Fruit fly (Drosophila melanogaster) whole organism, embryonic: ENCODE data around the gene osi.
A peak's percentile ranks its signal among the peaks of the same experiment; 100 is the strongest.

Source experiments
- Blimp-1 ChIP-seq: fragments of 200-800 bp; sonication (Bioruptor generic); optimal IDR thresholded peaks from 3 replicates; lab custom pipeline; 2018; ENCODE audit warnings: missing biosample characterization, missing genetic modification characterization, mild to moderate bottlenecking, moderate library complexity, missing genetic modification reagents
- CG10147 ChIP-seq: fragments of 200-800 bp; sonication (Bioruptor generic); optimal IDR thresholded peaks from 2 replicates; lab custom pipeline; 2019; ENCODE audit warnings: missing biosample characterization, mild to moderate bottlenecking, missing genetic modification characterization, moderate library complexity
- CG10274 ChIP-seq: fragments of 200-800 bp; sonication (Bioruptor generic); optimal IDR thresholded peaks from 3 replicates; lab custom pipeline; 2017; ENCODE audit warnings: missing biosample characterization, mild to moderate bottlenecking, missing genetic modification characterization
- CG11504 ChIP-seq: fragments of 200-800 bp; sonication (Bioruptor generic); optimal IDR thresholded peaks from 3 replicates; lab custom pipeline; 2019; ENCODE audit warnings: missing biosample characterization, mild to moderate bottlenecking, missing genetic modification characterization, moderate library complexity
- CG14050 ChIP-seq: fragments of 200-800 bp; sonication (Bioruptor generic); IDR thresholded peaks from 3 replicates; pipeline ENCODE4 v1.3.6; 2022; ENCODE audit warnings: missing biosample characterization, missing genetic modification characterization
- CG14710 ChIP-seq: fragments of 200-800 bp; sonication (Bioruptor generic); optimal IDR thresholded peaks from 3 replicates; lab custom pipeline; 2019; ENCODE audit warnings: missing biosample characterization, mild to moderate bottlenecking, missing genetic modification characterization, moderate library complexity
- CG15269 ChIP-seq: fragments of 200-800 bp; sonication (Bioruptor generic); optimal IDR thresholded peaks from 2 replicates; lab custom pipeline; 2018; ENCODE audit warnings: missing biosample characterization, mild to moderate bottlenecking, missing genetic modification characterization, moderate library complexity
- CG15601 ChIP-seq: fragments of 200-800 bp; sonication (Bioruptor generic); optimal IDR thresholded peaks from 3 replicates; lab custom pipeline; 2019; ENCODE audit warnings: missing biosample characterization, mild to moderate bottlenecking, missing genetic modification characterization, moderate library complexity
- CG2712 ChIP-seq: fragments of 200-800 bp; optimal IDR thresholded peaks from 3 replicates; lab custom pipeline; 2019; ENCODE audit warnings: missing biosample characterization, mild to moderate bottlenecking, missing genetic modification characterization, moderate library complexity
- CG2889 ChIP-seq: fragments of 200-800 bp; sonication (Bioruptor generic); IDR thresholded peaks from 3 replicates; pipeline ENCODE4 v1.3.6; 2022; ENCODE audit warnings: missing biosample characterization, missing genetic modification characterization
- CG30020 ChIP-seq: fragments of 200-800 bp; optimal IDR thresholded peaks from 2 replicates; lab custom pipeline; 2019; ENCODE audit warnings: missing biosample characterization, mild to moderate bottlenecking, missing genetic modification characterization, moderate library complexity
- CG31441 ChIP-seq: fragments of 200-800 bp; sonication (Bioruptor generic); IDR thresholded peaks from 2 replicates; pipeline ENCODE4 v1.3.6; 2022; ENCODE audit warnings: missing biosample characterization, missing genetic modification characterization
- CG3847 ChIP-seq: fragments of 200-800 bp; sonication (Bioruptor generic); IDR thresholded peaks from 2 replicates; pipeline ENCODE4 v1.3.6; 2022; ENCODE audit warnings: missing biosample characterization, missing genetic modification characterization
- CG3995 ChIP-seq: fragments of 200-800 bp; sonication (Bioruptor generic); optimal IDR thresholded peaks from 3 replicates; lab custom pipeline; 2016; ENCODE audit warnings: missing biosample characterization, missing genetic modification characterization
- CG7839 ChIP-seq: fragments of 200-800 bp; sonication (Bioruptor generic); optimal IDR thresholded peaks from 3 replicates; lab custom pipeline; 2018; ENCODE audit warnings: missing biosample characterization, mild to moderate bottlenecking, missing genetic modification characterization, moderate library complexity
- CG8388 ChIP-seq: fragments of 200-800 bp; sonication (Bioruptor generic); optimal IDR thresholded peaks from 2 replicates; lab custom pipeline; 2019; ENCODE audit warnings: missing biosample characterization, mild to moderate bottlenecking, missing genetic modification characterization, moderate library complexity
- CG9609 ChIP-seq: fragments of 200-800 bp; sonication (Bioruptor generic); optimal IDR thresholded peaks from 3 replicates; lab custom pipeline; 2016; ENCODE audit warnings: missing biosample characterization, missing genetic modification characterization
- CTCF ChIP-seq: fragments of 200-800 bp; sonication (Bioruptor generic); optimal IDR thresholded peaks from 2 replicates; lab custom pipeline; 2017; ENCODE audit warnings: missing biosample characterization, mild to moderate bottlenecking, missing genetic modification characterization, moderate library complexity
- CoRest ChIP-seq: fragments of 200-800 bp; sonication (Bioruptor generic); optimal IDR thresholded peaks from 3 replicates; lab custom pipeline; 2018; ENCODE audit warnings: missing biosample characterization, mild to moderate bottlenecking, missing genetic modification characterization, moderate library complexity
- Hr51 ChIP-seq, 2 experiments: fragments of 200-800 bp; sonication (Bioruptor generic); optimal IDR thresholded peaks; 2 replicates in 1 of 2; 3 replicates in 1 of 2; lab custom pipeline; 2016 to 2018; ENCODE audit warnings: missing biosample characterization in 2 of 2, missing genetic modification characterization in 2 of 2, mild to moderate bottlenecking in 1 of 2, moderate library complexity in 1 of 2
- Med ChIP-seq: fragments of 200-800 bp; sonication (Bioruptor generic); peaks from one replicate; lab custom pipeline; 2016; ENCODE audit warnings: missing biosample characterization, missing genetic modification characterization, mild to moderate bottlenecking, inconsistent platforms, moderate library complexity
- Meics ChIP-seq: fragments of 200-800 bp; sonication (Bioruptor generic); optimal IDR thresholded peaks from 2 replicates; lab custom pipeline; 2017; ENCODE audit warnings: missing biosample characterization, mild to moderate bottlenecking, missing genetic modification characterization
- NfI ChIP-seq: fragments of 200-800 bp; sonication (Bioruptor generic); optimal IDR thresholded peaks from 3 replicates; lab custom pipeline; 2018; ENCODE audit warnings: missing biosample characterization, mild to moderate bottlenecking, missing genetic modification characterization, moderate library complexity
- Rx ChIP-seq: fragments of 200-800 bp; sonication (Bioruptor generic); IDR thresholded peaks from 2 replicates; pipeline ENCODE4 v1.3.6; 2022; ENCODE audit warnings: missing biosample characterization, missing genetic modification characterization
- Sox102F ChIP-seq: fragments of 200-800 bp; sonication (Bioruptor generic); optimal IDR thresholded peaks from 2 replicates; lab custom pipeline; 2018; ENCODE audit warnings: missing biosample characterization, mild to moderate bottlenecking, missing genetic modification characterization, moderate library complexity
- Ssrp ChIP-seq: fragments of 200-800 bp; sonication (Bioruptor generic); optimal IDR thresholded peaks from 2 replicates; lab custom pipeline; 2018; ENCODE audit warnings: missing biosample characterization, mild to moderate bottlenecking, missing genetic modification characterization, moderate library complexity
- Trl ChIP-seq, 3 experiments: fragments of >200 bp in 2 of 3; fragments of 200-800 bp in 1 of 3; sonication (Bioruptor generic) in 1 of 3; optimal IDR thresholded peaks; 2 replicates in 1 of 3; 3 replicates in 2 of 3; lab custom pipeline; 2016 to 2017; ENCODE audit warnings: missing biosample characterization in 1 of 3, missing genetic modification characterization in 1 of 3
- ase ChIP-seq: fragments of 200-800 bp; sonication (Bioruptor generic); IDR thresholded peaks from 3 replicates; pipeline ENCODE4 v1.3.6; 2022; ENCODE audit warnings: missing biosample characterization, missing genetic modification characterization
- bsh ChIP-seq, 2 experiments: fragments of 200-800 bp; sonication (Bioruptor generic); optimal IDR thresholded peaks; 2 replicates each; lab custom pipeline; 2017 to 2018; ENCODE audit warnings: mild to moderate bottlenecking in 2 of 2, missing biosample characterization in 2 of 2, missing genetic modification characterization in 2 of 2, moderate library complexity in 1 of 2
- cwo ChIP-seq: fragments of 200-800 bp; sonication (Bioruptor generic); optimal IDR thresholded peaks from 3 replicates; lab custom pipeline; 2017; ENCODE audit warnings: missing biosample characterization, missing genetic modification characterization, mild to moderate bottlenecking, moderate library complexity, missing genetic modification reagents
- exex ChIP-seq: fragments of 200-800 bp; sonication (Bioruptor generic); optimal IDR thresholded peaks from 4 replicates; lab custom pipeline; 2018; ENCODE audit warnings: missing biosample characterization, mild to moderate bottlenecking, missing genetic modification characterization, moderate library complexity
- fd96Cb ChIP-seq: fragments of 200-800 bp; sonication (Bioruptor generic); optimal IDR thresholded peaks from 2 replicates; lab custom pipeline; 2018; ENCODE audit warnings: missing biosample characterization, mild to moderate bottlenecking, missing genetic modification characterization, moderate library complexity
- gcm ChIP-seq: fragments of 200-800 bp; sonication (Bioruptor generic); optimal IDR thresholded peaks from 2 replicates; lab custom pipeline; 2019; ENCODE audit warnings: missing biosample characterization, mild to moderate bottlenecking, missing genetic modification characterization, moderate library complexity
- gem ChIP-seq: fragments of 200-800 bp; sonication (Bioruptor generic); optimal IDR thresholded peaks from 2 replicates; lab custom pipeline; 2019; ENCODE audit warnings: missing biosample characterization, mild to moderate bottlenecking, missing genetic modification characterization, moderate library complexity
- grn ChIP-seq: fragments of 200-800 bp; sonication (Bioruptor generic); optimal IDR thresholded peaks from 3 replicates; lab custom pipeline; 2017; ENCODE audit warnings: missing biosample characterization, missing genetic modification characterization
- gro ChIP-seq: fragments of 200-800 bp; sonication (Bioruptor generic); optimal IDR thresholded peaks from 2 replicates; lab custom pipeline; 2016; ENCODE audit warnings: missing biosample characterization, missing genetic modification characterization
- gsb-n ChIP-seq: fragments of 200-800 bp; sonication (Bioruptor generic); optimal IDR thresholded peaks from 3 replicates; lab custom pipeline; 2018; ENCODE audit warnings: missing biosample characterization, mild to moderate bottlenecking, missing genetic modification characterization
- jing ChIP-seq: fragments of 200-800 bp; sonication (Bioruptor generic); optimal IDR thresholded peaks from 2 replicates; lab custom pipeline; 2018; ENCODE audit warnings: missing biosample characterization, mild to moderate bottlenecking, missing genetic modification characterization
- lab ChIP-seq: fragments of 200-800 bp; sonication (Bioruptor generic); optimal IDR thresholded peaks from 3 replicates; lab custom pipeline; 2017; ENCODE audit warnings: missing biosample characterization, missing genetic modification characterization, mild to moderate bottlenecking, moderate library complexity, missing genetic modification reagents
- mirr ChIP-seq: fragments of 200-800 bp; sonication (Bioruptor generic); optimal IDR thresholded peaks from 3 replicates; lab custom pipeline; 2018; ENCODE audit warnings: missing biosample characterization, mild to moderate bottlenecking, missing genetic modification characterization
- pita ChIP-seq: fragments of 200-800 bp; sonication (Bioruptor generic); optimal IDR thresholded peaks from 2 replicates; lab custom pipeline; 2017; ENCODE audit warnings: missing biosample characterization, mild to moderate bottlenecking, missing genetic modification characterization
- sd ChIP-seq: fragments of 200-800 bp; sonication (Bioruptor generic); optimal IDR thresholded peaks from 3 replicates; lab custom pipeline; 2018; ENCODE audit warnings: missing biosample characterization, mild to moderate bottlenecking, missing genetic modification characterization, moderate library complexity
- sens ChIP-seq: fragments of 200-800 bp; sonication (Bioruptor generic); peaks from one replicate; lab custom pipeline; 2016; ENCODE audit warnings: missing biosample characterization, missing genetic modification characterization
- sima ChIP-seq: fragments of 200-800 bp; sonication (Bioruptor generic); optimal IDR thresholded peaks from 2 replicates; lab custom pipeline; 2016; ENCODE audit warnings: missing biosample characterization, missing genetic modification characterization
- stwl ChIP-seq: fragments of 200-800 bp; sonication (Bioruptor generic); optimal IDR thresholded peaks from 3 replicates; lab custom pipeline; 2018; ENCODE audit warnings: missing biosample characterization, mild to moderate bottlenecking, missing genetic modification characterization, moderate library complexity
- sug ChIP-seq: fragments of 200-800 bp; optimal IDR thresholded peaks from 2 replicates; lab custom pipeline; 2019; ENCODE audit warnings: missing biosample characterization, mild to moderate bottlenecking, missing genetic modification characterization, moderate library complexity
- tap ChIP-seq: fragments of 200-800 bp; optimal IDR thresholded peaks from 3 replicates; lab custom pipeline; 2019; ENCODE audit warnings: missing biosample characterization, mild to moderate bottlenecking, missing genetic modification characterization, moderate library complexity
- unpg ChIP-seq: fragments of 200-800 bp; sonication (Bioruptor generic); optimal IDR thresholded peaks from 3 replicates; lab custom pipeline; 2018; ENCODE audit warnings: missing biosample characterization, mild to moderate bottlenecking, missing genetic modification characterization, moderate library complexity
- wek ChIP-seq: fragments of 200-800 bp; sonication (Bioruptor generic); optimal IDR thresholded peaks from 3 replicates; lab custom pipeline; 2018; ENCODE audit warnings: missing biosample characterization, mild to moderate bottlenecking, missing genetic modification characterization, moderate library complexity

osi gene

DNA sequence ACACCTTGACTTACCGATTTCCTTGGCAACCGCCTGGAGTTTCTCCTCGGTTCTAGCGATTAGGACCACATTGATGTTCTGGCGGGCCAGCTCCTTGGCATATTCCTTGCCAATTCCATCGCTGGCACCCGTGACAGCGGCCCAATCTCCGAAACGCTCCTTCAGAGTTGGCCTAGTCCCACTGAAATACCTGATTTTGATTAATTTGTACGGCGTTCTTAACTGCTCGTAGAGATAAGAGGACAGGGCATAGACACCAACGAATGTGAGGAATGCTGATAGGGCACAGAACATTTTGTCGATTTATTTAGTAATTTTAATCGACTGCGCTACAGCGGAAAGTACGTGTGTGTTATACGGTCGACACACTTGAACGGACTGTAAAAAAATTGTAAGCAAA is 26.6 kb downstream of the osi start, which contains the start of gene CG6012:
Gene CG6012 (minus strand): TSS at position 364 of the 400 bp plus-strand sequence.
- TF ChIP-seq sug (tag; lab: Kevin White, UChicago) (peak; percentile 71), Med (GFP tag; lab: Kevin White, UChicago) (peak; percentile 58), exex (tag; lab: Kevin White, UChicago) (peak; percentile 97), CG10274 (peak; percentile 25), sd (peak; percentile 89), lab (peak; percentile 25), grn (GFP tag; lab: Kevin White, UChicago) (peak; percentile 61), mirr (peak; percentile 86), ase (GFP tag; lab: Robert Waterston, UW) (no peak), CG9609 (no peak), cwo (GFP tag; lab: Kevin White, UChicago) (no peak)

DNA sequence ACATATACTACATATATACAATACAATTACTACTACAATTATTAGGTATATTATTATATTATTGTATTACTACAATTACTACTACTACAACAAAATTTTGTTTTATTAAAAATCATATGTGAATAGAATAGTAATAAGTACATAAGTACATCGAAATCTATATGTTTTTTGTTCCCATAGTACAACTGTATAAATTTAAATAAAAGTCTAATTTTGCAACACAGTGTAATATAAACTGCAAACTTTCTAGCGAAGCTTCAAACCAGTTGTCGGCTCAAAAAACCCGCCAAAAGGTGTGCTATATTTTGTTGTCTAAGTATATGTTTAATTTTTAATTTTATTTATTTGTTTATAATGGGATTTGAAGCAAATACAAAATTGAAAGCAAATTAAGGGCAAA is 28.2 kb downstream of the osi start:
- TF ChIP-seq sens (GFP tag; lab: Kevin White, UChicago) = peak; percentile 40
- no peak for TF ChIP-seq jing (GFP tag; lab: Kevin White, UChicago)
- TF ChIP-seq tap (tag; lab: Kevin White, UChicago) = peak; percentile 25
- peak; percentile 45 for TF ChIP-seq CG11504 (tag; lab: Kevin White, UChicago)
- no peak for TF ChIP-seq CG30020 (tag; lab: Kevin White, UChicago)
- TF ChIP-seq Blimp-1 = peak; percentile 30
- TF ChIP-seq CG7839 = peak; percentile 29
- no peak for TF ChIP-seq Rx (GFP tag; lab: Robert Waterston, UW)
- peak; percentile 9 for TF ChIP-seq CG15269 (tag; lab: Kevin White, UChicago)
- TF ChIP-seq Meics (GFP tag; lab: Kevin White, UChicago) = no peak
- TF ChIP-seq CoRest (tag; lab: Kevin White, UChicago) = peak; percentile 14
- no peak for TF ChIP-seq wek (GFP tag; lab: Kevin White, UChicago)
- TF ChIP-seq Ssrp (tag; lab: Kevin White, UChicago) = peak; percentile 18
- TF ChIP-seq gro (GFP tag; lab: Kevin White, UChicago) = no peak
- TF ChIP-seq NfI = no peak
- TF ChIP-seq CG2712 = peak; percentile 50
- TF ChIP-seq pita = peak; percentile 35
- no peak for TF ChIP-seq Trl (optimal IDR thresholded peaks at IDR 0.05; lab: Kevin White, UChicago)
- TF ChIP-seq Trl (GFP tag; optimal IDR thresholded peaks at IDR 0.05; lab: Kevin White, UChicago) = no peak
- peak in 1 of 2 experiments; percentile 41 for TF ChIP-seq Hr51 (GFP tag; optimal IDR thresholded peaks at IDR 0.05; lab: Kevin White, UChicago)
- TF ChIP-seq stwl (tag; lab: Kevin White, UChicago) = peak; percentile 16
- TF ChIP-seq CG3847 (GFP tag; lab: Robert Waterston, UW) = no peak
- TF ChIP-seq gcm = peak; percentile 17
- TF ChIP-seq sima (GFP tag; lab: Kevin White, UChicago) = no peak
- TF ChIP-seq CG15601 (tag; lab: Kevin White, UChicago) = peak; percentile 18
- TF ChIP-seq CTCF (GFP tag; lab: Kevin White, UChicago) = peak; percentile 20
- TF ChIP-seq gsb-n = peak; percentile 51
- no peak for TF ChIP-seq CG3995 (GFP tag; lab: Kevin White, UChicago)
- peak; percentile 44 for TF ChIP-seq unpg (GFP tag; lab: Kevin White, UChicago)
- TF ChIP-seq bsh (GFP tag; optimal IDR thresholded peaks at IDR 0.05; lab: Kevin White, UChicago) = peak in 1 of 2 experiments; percentile 51
- TF ChIP-seq CG14050 = no peak
- no peak for TF ChIP-seq fd96Cb (tag; lab: Kevin White, UChicago)
- peak; percentile 4 for TF ChIP-seq Sox102F
- TF ChIP-seq CG10147 (GFP tag; lab: Kevin White, UChicago) = no peak
- TF ChIP-seq CG14710 (tag; lab: Kevin White, UChicago) = peak; percentile 17
- peak; percentile 60; the same call in 2 of the 3 replicates for TF ChIP-seq CG2889
- peak; percentile 36 for TF ChIP-seq CG8388 (GFP tag; lab: Kevin White, UChicago)
- 0 out of 2 replicates have a peak, but pooled peaks have one; percentile 26 for TF ChIP-seq CG31441 (GFP tag; lab: Robert Waterston, UW)
- peak; percentile 73 for TF ChIP-seq gem
